Fruit fly (Drosophila melanogaster) whole organism, embryonic: ENCODE results near the gene CG6569.

Source experiments
- ATbp ChIP-seq: fragments of 200-800 bp; sonication (Bioruptor generic); optimal IDR thresholded peaks from 2 replicates; lab custom pipeline; 2017; ENCODE audit warnings: missing biosample characterization, mild to moderate bottlenecking, missing genetic modification characterization, missing genetic modification reagents
- Awh ChIP-seq: fragments of 200-800 bp; sonication (Bioruptor generic); IDR thresholded peaks from 2 replicates; pipeline ENCODE4, ENCODE4 v1.3.6; 2022; ENCODE audit warnings: missing biosample characterization, missing genetic modification characterization
- Blimp-1 ChIP-seq: fragments of 200-800 bp; sonication (Bioruptor generic); optimal IDR thresholded peaks from 3 replicates; lab custom pipeline; 2018; ENCODE audit warnings: missing biosample characterization, missing genetic modification characterization, mild to moderate bottlenecking, moderate library complexity, missing genetic modification reagents
- CG10979 ChIP-seq: fragments of 200-800 bp; sonication (Bioruptor generic); optimal IDR thresholded peaks from 2 replicates; lab custom pipeline; 2018; ENCODE audit warnings: missing biosample characterization, mild to moderate bottlenecking, missing genetic modification characterization, moderate library complexity
- CG11560 ChIP-seq: fragments of 200-800 bp; sonication (Bioruptor generic); IDR thresholded peaks from 3 replicates; pipeline ENCODE4 v1.3.6; 2022; ENCODE audit warnings: missing biosample characterization, missing genetic modification characterization
- CG12071 ChIP-seq: fragments of 200-800 bp; sonication (Bioruptor generic); optimal IDR thresholded peaks from 3 replicates; lab custom pipeline; 2018; ENCODE audit warnings: missing biosample characterization, mild to moderate bottlenecking, missing genetic modification characterization
- CG12744 ChIP-seq: fragments of 200-800 bp; sonication (Bioruptor generic); optimal IDR thresholded peaks from 2 replicates; lab custom pipeline; 2016; ENCODE audit warnings: missing biosample characterization, missing genetic modification characterization
- CG12942 ChIP-seq: fragments of 200-800 bp; sonication (Bioruptor generic); optimal IDR thresholded peaks from 3 replicates; lab custom pipeline; 2016; ENCODE audit warnings: missing biosample characterization, missing genetic modification characterization
- CG13775 ChIP-seq: fragments of 200-800 bp; sonication (Bioruptor generic); optimal IDR thresholded peaks from 3 replicates; lab custom pipeline; 2017; ENCODE audit warnings: missing biosample characterization, mild to moderate bottlenecking, missing genetic modification characterization
- CG14965 ChIP-seq: fragments of 200-800 bp; sonication (Bioruptor generic); optimal IDR thresholded peaks from 2 replicates; lab custom pipeline; 2016; ENCODE audit warnings: missing biosample characterization, missing genetic modification characterization, borderline replicate concordance
- CG15601 ChIP-seq: fragments of 200-800 bp; sonication (Bioruptor generic); optimal IDR thresholded peaks from 3 replicates; lab custom pipeline; 2019; ENCODE audit warnings: missing biosample characterization, mild to moderate bottlenecking, missing genetic modification characterization, moderate library complexity
- CG16863 ChIP-seq: fragments of 200-800 bp; sonication (Bioruptor generic); optimal IDR thresholded peaks from 3 replicates; lab custom pipeline; 2016; ENCODE audit warnings: missing biosample characterization, missing genetic modification characterization
- CG17802 ChIP-seq: fragments of 200-800 bp; sonication (Bioruptor generic); optimal IDR thresholded peaks from 2 replicates; lab custom pipeline; 2018; ENCODE audit warnings: missing biosample characterization, mild to moderate bottlenecking, missing genetic modification characterization, moderate library complexity
- CG17912 ChIP-seq: fragments of 200-800 bp; sonication (Bioruptor generic); optimal IDR thresholded peaks from 2 replicates; lab custom pipeline; 2018; ENCODE audit warnings: missing biosample characterization, mild to moderate bottlenecking, missing genetic modification characterization
- CG18262 ChIP-seq: fragments of 200-800 bp; optimal IDR thresholded peaks from 3 replicates; lab custom pipeline; 2019; ENCODE audit warnings: missing biosample characterization, mild to moderate bottlenecking, missing genetic modification characterization, moderate library complexity
- CG2116 ChIP-seq: fragments of 200-800 bp; sonication (Bioruptor generic); optimal IDR thresholded peaks from 3 replicates; lab custom pipeline; 2018; ENCODE audit warnings: missing biosample characterization, mild to moderate bottlenecking, missing genetic modification characterization
- CG30020 ChIP-seq: fragments of 200-800 bp; optimal IDR thresholded peaks from 2 replicates; lab custom pipeline; 2019; ENCODE audit warnings: missing biosample characterization, mild to moderate bottlenecking, missing genetic modification characterization, moderate library complexity
- CG31441 ChIP-seq: fragments of 200-800 bp; sonication (Bioruptor generic); IDR thresholded peaks from 2 replicates; pipeline ENCODE4 v1.3.6; 2022; ENCODE audit warnings: missing biosample characterization, missing genetic modification characterization
- CG6765 ChIP-seq: fragments of 200-800 bp; sonication (Bioruptor generic); optimal IDR thresholded peaks from 3 replicates; lab custom pipeline; 2017; ENCODE audit warnings: missing biosample characterization, mild to moderate bottlenecking, missing genetic modification characterization
- CG8765 ChIP-seq: fragments of 200-800 bp; sonication (Bioruptor generic); IDR thresholded peaks from 2 replicates; pipeline ENCODE4 v1.3.6; 2022; ENCODE audit warnings: missing biosample characterization, missing genetic modification characterization
- CrebB ChIP-seq: fragments of 200-800 bp; sonication (Bioruptor generic); optimal IDR thresholded peaks from 3 replicates; lab custom pipeline; 2018; ENCODE audit warnings: missing biosample characterization, mild to moderate bottlenecking, missing genetic modification characterization
- D ChIP-seq, 2 experiments: fragments of 200-800 bp in 1 of 2; fragments of >200 bp in 1 of 2; sonication (Bioruptor generic) in 1 of 2; optimal IDR thresholded peaks; 2 replicates in 1 of 2; 3 replicates in 1 of 2; lab custom pipeline; 2017; ENCODE audit warnings: mild to moderate bottlenecking in 1 of 2, missing biosample characterization in 1 of 2, missing genetic modification characterization in 1 of 2, missing genetic modification reagents in 1 of 2
- Ets65A ChIP-seq: fragments of 200-800 bp; sonication (Bioruptor generic); peaks from one replicate; lab custom pipeline; 2016; ENCODE audit warnings: missing biosample characterization, missing genetic modification characterization
- Hr51 ChIP-seq, 2 experiments: fragments of 200-800 bp; sonication (Bioruptor generic); optimal IDR thresholded peaks; 2 replicates in 1 of 2; 3 replicates in 1 of 2; lab custom pipeline; 2016 to 2018; ENCODE audit warnings: missing biosample characterization in 2 of 2, missing genetic modification characterization in 2 of 2, mild to moderate bottlenecking in 1 of 2, moderate library complexity in 1 of 2
- Kr ChIP-seq: fragments of 200-800 bp; sonication (Bioruptor generic); optimal IDR thresholded peaks from 2 replicates; lab custom pipeline; 2017; ENCODE audit warnings: missing biosample characterization, mild to moderate bottlenecking, missing genetic modification characterization
- NC2β ChIP-seq: fragments of 200-800 bp; sonication (Bioruptor generic); optimal IDR thresholded peaks from 2 replicates; lab custom pipeline; 2016; ENCODE audit warnings: missing biosample characterization, missing genetic modification characterization
- NfI ChIP-seq: fragments of 200-800 bp; sonication (Bioruptor generic); optimal IDR thresholded peaks from 3 replicates; lab custom pipeline; 2018; ENCODE audit warnings: missing biosample characterization, mild to moderate bottlenecking, missing genetic modification characterization, moderate library complexity
- Ptx1 ChIP-seq: fragments of 200-800 bp; sonication (Bioruptor generic); IDR thresholded peaks from 2 replicates; pipeline ENCODE4 v1.3.6; 2022; ENCODE audit warnings: missing biosample characterization, missing genetic modification characterization
- Sin3A ChIP-seq: fragments of >200 bp; optimal IDR thresholded peaks from 2 replicates; lab custom pipeline; 2018
- Xbp1 ChIP-seq: fragments of 200-800 bp; sonication (Bioruptor generic); optimal IDR thresholded peaks from 3 replicates; lab custom pipeline; 2016; ENCODE audit warnings: missing biosample characterization, mild to moderate bottlenecking, missing genetic modification characterization
- ac ChIP-seq: fragments of 200-800 bp; sonication (Bioruptor generic); optimal IDR thresholded peaks from 3 replicates; lab custom pipeline; 2017; ENCODE audit warnings: missing biosample characterization, mild to moderate bottlenecking, missing genetic modification characterization
- chif ChIP-seq, 2 experiments: fragments of 200-800 bp; sonication (Bioruptor generic); optimal IDR thresholded peaks; 3 replicates each; lab custom pipeline; 2016; ENCODE audit warnings: missing biosample characterization in 2 of 2, missing genetic modification characterization in 2 of 2
- ci ChIP-seq: fragments of 200-800 bp; sonication (Bioruptor generic); IDR thresholded peaks from 3 replicates; pipeline ENCODE4 v1.3.6; 2022; ENCODE audit warnings: missing biosample characterization, missing genetic modification characterization
- fd102C ChIP-seq: fragments of 200-800 bp; sonication (Bioruptor generic); optimal IDR thresholded peaks from 2 replicates; lab custom pipeline; 2018; ENCODE audit warnings: missing biosample characterization, mild to moderate bottlenecking, missing genetic modification characterization, moderate library complexity
- fru ChIP-seq: fragments of >200 bp; optimal IDR thresholded peaks from 2 replicates; lab custom pipeline; 2017
- ftz-f1 ChIP-seq: fragments of 200-800 bp; sonication (Bioruptor generic); optimal IDR thresholded peaks from 2 replicates; lab custom pipeline; 2016; ENCODE audit warnings: missing biosample characterization, missing genetic modification characterization
- kni ChIP-seq: fragments of 200-800 bp; sonication (Bioruptor generic); optimal IDR thresholded peaks from 3 replicates; lab custom pipeline; 2017; ENCODE audit warnings: mild to moderate bottlenecking, missing biosample characterization, missing genetic modification reagents, missing genetic modification characterization
- knrl ChIP-seq: fragments of 200-800 bp; sonication (Bioruptor generic); IDR thresholded peaks from 3 replicates; pipeline ENCODE4 v1.3.6; 2022; ENCODE audit warnings: missing biosample characterization, missing genetic modification characterization; ENCODE audit not compliant: partially characterized antibody
- lilli ChIP-seq: fragments of 200-800 bp; sonication (Bioruptor generic); optimal IDR thresholded peaks from 3 replicates; lab custom pipeline; 2016; ENCODE audit warnings: missing biosample characterization, missing genetic modification characterization
- pho ChIP-seq: fragments of 200-800 bp; sonication (Bioruptor generic); optimal IDR thresholded peaks from 2 replicates; lab custom pipeline; 2016; ENCODE audit warnings: missing biosample characterization, missing genetic modification characterization
- pita ChIP-seq: fragments of 200-800 bp; sonication (Bioruptor generic); optimal IDR thresholded peaks from 2 replicates; lab custom pipeline; 2017; ENCODE audit warnings: missing biosample characterization, mild to moderate bottlenecking, missing genetic modification characterization
- sisA ChIP-seq: fragments of 200-800 bp; sonication (Bioruptor generic); IDR thresholded peaks from 2 replicates; pipeline ENCODE4 v1.3.6; 2022; ENCODE audit warnings: missing biosample characterization, missing genetic modification characterization
- slp2 ChIP-seq: fragments of 200-800 bp; sonication (Bioruptor generic); optimal IDR thresholded peaks from 2 replicates; lab custom pipeline; 2016; ENCODE audit warnings: missing biosample characterization, missing genetic modification characterization
- so ChIP-seq: fragments of 200-800 bp; sonication (Bioruptor generic); IDR thresholded peaks from 3 replicates; pipeline ENCODE4 v1.3.6; 2022; ENCODE audit warnings: missing biosample characterization, missing genetic modification characterization
- ssp ChIP-seq: fragments of 200-800 bp; sonication (Bioruptor generic); IDR thresholded peaks from 2 replicates; pipeline ENCODE4 v1.3.6; 2022; ENCODE audit warnings: missing biosample characterization, missing genetic modification characterization
- tgo ChIP-seq: fragments of 200-800 bp; sonication (Bioruptor generic); IDR thresholded peaks from 3 replicates; pipeline ENCODE4 v1.3.6; 2022; ENCODE audit warnings: missing biosample characterization, missing genetic modification characterization
- usp ChIP-seq: fragments of >200 bp; optimal IDR thresholded peaks from 2 replicates; lab custom pipeline; 2017; ENCODE audit warnings: missing biosample characterization, missing genetic modification characterization
- wek ChIP-seq: fragments of 200-800 bp; sonication (Bioruptor generic); optimal IDR thresholded peaks from 3 replicates; lab custom pipeline; 2018; ENCODE audit warnings: missing biosample characterization, mild to moderate bottlenecking, missing genetic modification characterization, moderate library complexity
- zen2 ChIP-seq: fragments of 200-800 bp; sonication (Bioruptor generic); IDR thresholded peaks from 3 replicates; pipeline ENCODE4 v1.3.6; 2022; ENCODE audit warnings: missing biosample characterization, missing genetic modification characterization; ENCODE audit not compliant: partially characterized antibody

The CG6569 gene

DNA sequence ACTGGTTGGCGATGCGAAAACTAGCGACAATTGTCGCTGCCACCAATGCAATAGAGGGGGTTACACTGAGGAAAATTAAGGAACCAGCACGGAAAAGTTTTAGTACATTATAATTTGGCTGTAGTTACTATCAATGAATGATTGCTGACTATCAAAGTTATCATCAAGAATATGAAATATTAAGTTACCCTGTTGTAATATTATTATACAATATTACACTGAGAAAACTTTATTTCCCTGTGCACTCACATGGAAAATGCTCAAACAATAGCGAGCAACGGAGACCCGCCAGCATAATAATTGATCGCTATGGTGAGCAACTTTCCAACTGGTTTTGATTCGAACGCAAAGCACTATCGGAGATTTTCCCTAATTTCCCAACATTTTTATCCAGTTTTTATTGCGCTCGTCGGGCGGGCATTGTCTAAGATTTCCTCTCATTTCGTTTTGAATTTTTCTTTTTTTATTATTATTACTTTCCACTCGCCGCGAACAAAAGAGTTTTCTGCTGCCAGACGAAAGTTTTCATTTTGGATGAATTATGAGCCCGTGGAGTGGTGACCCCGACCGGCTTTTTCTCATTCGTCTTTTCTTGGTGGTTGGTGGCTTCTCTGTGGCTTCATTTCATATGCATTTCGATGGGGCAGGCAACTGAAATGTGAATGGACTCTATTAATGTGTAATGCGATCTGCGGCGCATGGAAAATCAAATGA, 5.4 kb downstream of the CG6569 start:
- TF ChIP-seq ftz-f1 (GFP tag; lab: Kevin White, UChicago) (no peak), CrebB (peak; percentile 62), fd102C (GFP tag; lab: Kevin White, UChicago) (peak; percentile 39), CG17802 (tag; lab: Kevin White, UChicago) (peak; percentile 34), pho (GFP tag; lab: Kevin White, UChicago) (no peak), tgo (GFP tag; lab: Robert Waterston, UW) (peak; percentile 45; the same call in 2 of the 3 replicates), ssp (GFP tag; lab: Robert Waterston, UW) (peak; percentile 51; the same call in 1 of the 2 replicates), sisA (GFP tag; lab: Robert Waterston, UW) (peak; percentile 74), Blimp-1 (GFP tag; lab: Kevin White, UChicago) (peak; percentile 74), lilli (GFP tag; lab: Kevin White, UChicago) (peak; percentile 42), kni (peak; percentile 65), ac (peak; percentile 48), CG30020 (peak; percentile 69), Kr (GFP tag; lab: Kevin White, UChicago) (no peak), ATbp (peak; percentile 96), so (peak; percentile 74; the same call in 1 of the 3 replicates), CG2116 (GFP tag; lab: Kevin White, UChicago) (peak; percentile 41), knrl (GFP tag; lab: Robert Waterston, UW) (no peak), NC2β (GFP tag; lab: Kevin White, UChicago) (peak; percentile 52), Ptx1 (GFP tag; lab: Robert Waterston, UW) (peak; percentile 72), CG17912 (no peak), CG11560 (tag; lab: Robert Waterston, UW) (no peak), Sin3A (no peak), Hr51 (GFP tag; optimal IDR thresholded peaks at IDR 0.05; lab: Kevin White, UChicago) (peak in 1 of 2 experiments; percentile 86), zen2 (GFP tag; lab: Robert Waterston, UW) (no peak), Ets65A (GFP tag; lab: Kevin White, UChicago) (peak; percentile 86), Xbp1 (peak; percentile 81), fru (lab: Kevin White, UChicago) (no peak), CG16863 (peak; percentile 26), NfI (GFP tag; lab: Kevin White, UChicago) (peak; percentile 52), CG8765 (GFP tag; lab: Robert Waterston, UW) (no peak), CG14965 (GFP tag; lab: Kevin White, UChicago) (no peak), slp2 (GFP tag; lab: Kevin White, UChicago) (peak; percentile 0), wek (GFP tag; lab: Kevin White, UChicago) (peak; percentile 80), CG12071 (peak; percentile 43), D (optimal IDR thresholded peaks at IDR 0.05; lab: Kevin White, UChicago) (no peak), D (GFP tag; optimal IDR thresholded peaks at IDR 0.05; lab: Kevin White, UChicago) (peak; percentile 80), chif (GFP tag; optimal IDR thresholded peaks at IDR 0.05; lab: Kevin White, UChicago) (peak in 1 of 2 experiments; percentile 81), CG15601 (tag; lab: Kevin White, UChicago) (peak; percentile 91), CG10979 (tag; lab: Kevin White, UChicago) (peak; percentile 86), ci (GFP tag; lab: Robert Waterston, UW) (peak; percentile 95), CG31441 (GFP tag; lab: Robert Waterston, UW) (peak; percentile 89), usp (GFP tag; lab: Kevin White, UChicago) (no peak), CG12744 (GFP tag; lab: Kevin White, UChicago) (no peak), Awh (GFP tag; lab: Robert Waterston, UW) (peak; percentile 86), pita (no peak), CG12942 (peak; percentile 69), CG6765 (GFP tag; lab: Kevin White, UChicago) (no peak), CG18262 (tag; lab: Kevin White, UChicago) (peak; percentile 92), CG13775 (GFP tag; lab: Kevin White, UChicago) (peak; percentile 52)
